Fruit fly (Drosophila melanogaster) whole organism, embryonic: ENCODE results near the gene ppk24.

Experiments used
- Bteb2 ChIP-seq: fragments of 200-800 bp; sonication (Bioruptor generic); optimal IDR thresholded peaks from 2 replicates; lab custom pipeline; 2016; ENCODE audit warnings: missing biosample characterization, missing genetic modification characterization
- C15 ChIP-seq: fragments of 200-800 bp; sonication (Bioruptor generic); IDR thresholded peaks from 3 replicates; pipeline ENCODE4 v1.3.6; 2022; ENCODE audit warnings: missing biosample characterization, missing genetic modification characterization
- CG10321 ChIP-seq: fragments of 200-800 bp; sonication (Bioruptor generic); IDR thresholded peaks from 2 replicates; pipeline ENCODE4 v1.3.6; 2022; ENCODE audit warnings: missing biosample characterization, missing genetic modification characterization
- CG10565 ChIP-seq: fragments of 200-800 bp; sonication (Bioruptor generic); optimal IDR thresholded peaks from 3 replicates; lab custom pipeline; 2016; ENCODE audit warnings: missing biosample characterization, mild to moderate bottlenecking, missing genetic modification characterization
- CG11560 ChIP-seq: fragments of 200-800 bp; sonication (Bioruptor generic); IDR thresholded peaks from 3 replicates; pipeline ENCODE4 v1.3.6; 2022; ENCODE audit warnings: missing biosample characterization, missing genetic modification characterization
- CG12104 ChIP-seq: fragments of 200-800 bp; sonication (Bioruptor generic); optimal IDR thresholded peaks from 3 replicates; lab custom pipeline; 2016; ENCODE audit warnings: missing biosample characterization, missing genetic modification characterization
- CG14050 ChIP-seq: fragments of 200-800 bp; sonication (Bioruptor generic); IDR thresholded peaks from 3 replicates; pipeline ENCODE4 v1.3.6; 2022; ENCODE audit warnings: missing biosample characterization, missing genetic modification characterization
- CG14965 ChIP-seq: fragments of 200-800 bp; sonication (Bioruptor generic); optimal IDR thresholded peaks from 2 replicates; lab custom pipeline; 2016; ENCODE audit warnings: missing biosample characterization, missing genetic modification characterization, borderline replicate concordance
- CG15269 ChIP-seq: fragments of 200-800 bp; sonication (Bioruptor generic); optimal IDR thresholded peaks from 2 replicates; lab custom pipeline; 2018; ENCODE audit warnings: missing biosample characterization, mild to moderate bottlenecking, missing genetic modification characterization, moderate library complexity
- CG17359 ChIP-seq: fragments of 200-800 bp; sonication (Bioruptor generic); optimal IDR thresholded peaks from 3 replicates; lab custom pipeline; 2018; ENCODE audit warnings: missing biosample characterization, mild to moderate bottlenecking, missing genetic modification characterization, moderate library complexity
- CG17385 ChIP-seq: fragments of 200-800 bp; sonication (Bioruptor generic); optimal IDR thresholded peaks from 3 replicates; lab custom pipeline; 2018; ENCODE audit warnings: missing biosample characterization, mild to moderate bottlenecking, missing genetic modification characterization
- CG18764 ChIP-seq: fragments of 200-800 bp; sonication (Bioruptor generic); optimal IDR thresholded peaks from 3 replicates; lab custom pipeline; 2016; ENCODE audit warnings: missing biosample characterization, missing genetic modification characterization
- CG34224 ChIP-seq: fragments of 200-800 bp; sonication (Bioruptor generic); IDR thresholded peaks from 3 replicates; pipeline ENCODE4 v1.3.6; 2022; ENCODE audit warnings: missing biosample characterization, missing genetic modification characterization; ENCODE audit not compliant: partially characterized antibody
- CG3726 ChIP-seq: fragments of 200-800 bp; sonication (Bioruptor generic); IDR thresholded peaks from 3 replicates; pipeline ENCODE4, ENCODE4 v1.3.6; 2022; ENCODE audit warnings: missing biosample characterization, missing genetic modification characterization
- CG4282 ChIP-seq: fragments of 200-800 bp; sonication (Bioruptor generic); optimal IDR thresholded peaks from 2 replicates; lab custom pipeline; 2016; ENCODE audit warnings: missing biosample characterization, missing genetic modification characterization
- CG43689 ChIP-seq: fragments of 200-800 bp; sonication (Bioruptor generic); IDR thresholded peaks from 2 replicates; pipeline ENCODE4 v1.3.6; 2022; ENCODE audit warnings: missing biosample characterization, missing genetic modification characterization
- CG6689 ChIP-seq: fragments of 200-800 bp; sonication (Bioruptor generic); IDR thresholded peaks from 2 replicates; pipeline ENCODE4 v1.3.6; 2022; ENCODE audit warnings: missing biosample characterization, missing genetic modification characterization
- CG8290 ChIP-seq, 3 experiments: fragments of 200-800 bp; sonication (Bioruptor generic); optimal IDR thresholded peaks; 2 replicates each; lab custom pipeline; 2016 to 2019; ENCODE audit warnings: missing biosample characterization in 3 of 3, missing genetic modification characterization in 3 of 3, mild to moderate bottlenecking in 2 of 3, moderate library complexity in 1 of 3
- CG9876 ChIP-seq: fragments of 200-800 bp; sonication (Bioruptor generic); optimal IDR thresholded peaks from 2 replicates; lab custom pipeline; 2016; ENCODE audit warnings: missing biosample characterization, missing genetic modification characterization
- Dip3 ChIP-seq: fragments of 200-800 bp; sonication (Bioruptor generic); optimal IDR thresholded peaks from 3 replicates; lab custom pipeline; 2016; ENCODE audit warnings: missing biosample characterization, missing genetic modification characterization
- Doc3 ChIP-seq: fragments of 200-800 bp; sonication (Bioruptor generic); IDR thresholded peaks from 3 replicates; pipeline ENCODE4 v1.3.6; 2022; ENCODE audit warnings: missing biosample characterization, missing genetic modification characterization; ENCODE audit not compliant: partially characterized antibody
- Hmr ChIP-seq: fragments of 200-800 bp; sonication (Bioruptor generic); optimal IDR thresholded peaks from 3 replicates; lab custom pipeline; 2017; ENCODE audit warnings: mild to moderate bottlenecking, missing biosample characterization, missing genetic modification reagents, missing genetic modification characterization
- Mes4 ChIP-seq: fragments of 200-800 bp; sonication (Bioruptor generic); optimal IDR thresholded peaks from 2 replicates; lab custom pipeline; 2016; ENCODE audit warnings: missing biosample characterization, missing genetic modification characterization
- Nf-YB ChIP-seq: fragments of 200-800 bp; sonication (Bioruptor generic); optimal IDR thresholded peaks from 3 replicates; lab custom pipeline; 2019; ENCODE audit warnings: missing biosample characterization, mild to moderate bottlenecking, missing genetic modification characterization, moderate library complexity
- Nf-YC ChIP-seq: fragments of 200-800 bp; optimal IDR thresholded peaks from 3 replicates; lab custom pipeline; 2019; ENCODE audit warnings: missing biosample characterization, mild to moderate bottlenecking, missing genetic modification characterization, moderate library complexity
- Poxn ChIP-seq: fragments of 200-800 bp; sonication (Bioruptor generic); IDR thresholded peaks from 2 replicates; pipeline ENCODE4 v1.3.6; 2022; ENCODE audit warnings: missing biosample characterization, missing genetic modification characterization
- Ptx1 ChIP-seq: fragments of 200-800 bp; sonication (Bioruptor generic); IDR thresholded peaks from 2 replicates; pipeline ENCODE4 v1.3.6; 2022; ENCODE audit warnings: missing biosample characterization, missing genetic modification characterization
- Ravus ChIP-seq: fragments of 200-800 bp; sonication (Bioruptor generic); IDR thresholded peaks from 2 replicates; pipeline ENCODE4 v1.3.6; 2022; ENCODE audit warnings: missing biosample characterization, missing genetic modification characterization
- Trl ChIP-seq, 3 experiments: fragments of >200 bp in 2 of 3; fragments of 200-800 bp in 1 of 3; sonication (Bioruptor generic) in 1 of 3; optimal IDR thresholded peaks; 2 replicates in 1 of 3; 3 replicates in 2 of 3; lab custom pipeline; 2016 to 2017; ENCODE audit warnings: missing biosample characterization in 1 of 3, missing genetic modification characterization in 1 of 3
- Xrp1 ChIP-seq: fragments of 200-800 bp; sonication (Bioruptor generic); IDR thresholded peaks from 2 replicates; pipeline ENCODE4 v1.3.6; 2022; ENCODE audit warnings: missing biosample characterization, missing genetic modification characterization
- al ChIP-seq: fragments of 200-800 bp; sonication (Bioruptor generic); IDR thresholded peaks from 2 replicates; pipeline ENCODE4 v1.3.6; 2022; ENCODE audit warnings: missing biosample characterization, missing genetic modification characterization
- ara ChIP-seq: fragments of 200-800 bp; sonication (Bioruptor generic); IDR thresholded peaks from 2 replicates; pipeline ENCODE4 v1.3.6; 2022; ENCODE audit warnings: missing biosample characterization, missing genetic modification characterization
- bsh ChIP-seq, 2 experiments: fragments of 200-800 bp; sonication (Bioruptor generic); optimal IDR thresholded peaks; 2 replicates each; lab custom pipeline; 2017 to 2018; ENCODE audit warnings: mild to moderate bottlenecking in 2 of 2, missing biosample characterization in 2 of 2, missing genetic modification characterization in 2 of 2, moderate library complexity in 1 of 2
- crc ChIP-seq: fragments of 200-800 bp; sonication (Bioruptor generic); optimal IDR thresholded peaks from 2 replicates; lab custom pipeline; 2016; ENCODE audit warnings: missing biosample characterization, missing genetic modification characterization
- disco-r ChIP-seq: fragments of 200-800 bp; sonication (Bioruptor generic); optimal IDR thresholded peaks from 2 replicates; lab custom pipeline; 2016; ENCODE audit warnings: missing biosample characterization, missing genetic modification characterization
- fd102C ChIP-seq: fragments of 200-800 bp; sonication (Bioruptor generic); optimal IDR thresholded peaks from 2 replicates; lab custom pipeline; 2018; ENCODE audit warnings: missing biosample characterization, mild to moderate bottlenecking, missing genetic modification characterization, moderate library complexity
- gcm2 ChIP-seq: fragments of 200-800 bp; sonication (Bioruptor generic); optimal IDR thresholded peaks from 2 replicates; lab custom pipeline; 2016; ENCODE audit warnings: missing biosample characterization, missing genetic modification characterization
- gsb ChIP-seq: fragments of 200-800 bp; sonication (Bioruptor generic); IDR thresholded peaks from 2 replicates; pipeline ENCODE4 v1.3.6; 2022; ENCODE audit warnings: missing biosample characterization, missing genetic modification characterization
- jumu ChIP-seq: fragments of 200-800 bp; sonication (Bioruptor generic); optimal IDR thresholded peaks from 3 replicates; lab custom pipeline; 2016; ENCODE audit warnings: missing biosample characterization, missing genetic modification characterization
- luna ChIP-seq: fragments of 200-800 bp; sonication (Bioruptor generic); optimal IDR thresholded peaks from 2 replicates; lab custom pipeline; 2016; ENCODE audit warnings: missing biosample characterization, missing genetic modification characterization
- mld ChIP-seq: fragments of 200-800 bp; sonication (Bioruptor generic); IDR thresholded peaks from 3 replicates; pipeline ENCODE4 v1.3.6; 2022; ENCODE audit warnings: missing biosample characterization, missing genetic modification characterization; ENCODE audit not compliant: partially characterized antibody
- oc ChIP-seq: fragments of 200-800 bp; sonication (Bioruptor generic); optimal IDR thresholded peaks from 2 replicates; lab custom pipeline; 2018; ENCODE audit warnings: missing biosample characterization, mild to moderate bottlenecking, missing genetic modification characterization, moderate library complexity
- pzg ChIP-seq: fragments of 200-800 bp; sonication (Bioruptor generic); optimal IDR thresholded peaks from 3 replicates; lab custom pipeline; 2018; ENCODE audit warnings: missing biosample characterization, mild to moderate bottlenecking, missing genetic modification characterization, moderate library complexity
- sd ChIP-seq: fragments of 200-800 bp; sonication (Bioruptor generic); optimal IDR thresholded peaks from 3 replicates; lab custom pipeline; 2018; ENCODE audit warnings: missing biosample characterization, mild to moderate bottlenecking, missing genetic modification characterization, moderate library complexity
- sens-2 ChIP-seq: fragments of 200-800 bp; sonication (Bioruptor generic); IDR thresholded peaks from 2 replicates; pipeline ENCODE4 v1.3.6; 2022; ENCODE audit warnings: missing biosample characterization, missing genetic modification characterization
- sisA ChIP-seq: fragments of 200-800 bp; sonication (Bioruptor generic); IDR thresholded peaks from 2 replicates; pipeline ENCODE4 v1.3.6; 2022; ENCODE audit warnings: missing biosample characterization, missing genetic modification characterization
- trh ChIP-seq: fragments of 200-800 bp; sonication (Bioruptor generic); optimal IDR thresholded peaks from 2 replicates; lab custom pipeline; 2016; ENCODE audit warnings: missing biosample characterization, missing genetic modification characterization
- vvl ChIP-seq: fragments of 200-800 bp; sonication (Bioruptor generic); IDR thresholded peaks from 2 replicates; pipeline ENCODE4 v1.3.6; 2022; ENCODE audit warnings: missing biosample characterization, missing genetic modification characterization

The ppk24 gene

DNA sequence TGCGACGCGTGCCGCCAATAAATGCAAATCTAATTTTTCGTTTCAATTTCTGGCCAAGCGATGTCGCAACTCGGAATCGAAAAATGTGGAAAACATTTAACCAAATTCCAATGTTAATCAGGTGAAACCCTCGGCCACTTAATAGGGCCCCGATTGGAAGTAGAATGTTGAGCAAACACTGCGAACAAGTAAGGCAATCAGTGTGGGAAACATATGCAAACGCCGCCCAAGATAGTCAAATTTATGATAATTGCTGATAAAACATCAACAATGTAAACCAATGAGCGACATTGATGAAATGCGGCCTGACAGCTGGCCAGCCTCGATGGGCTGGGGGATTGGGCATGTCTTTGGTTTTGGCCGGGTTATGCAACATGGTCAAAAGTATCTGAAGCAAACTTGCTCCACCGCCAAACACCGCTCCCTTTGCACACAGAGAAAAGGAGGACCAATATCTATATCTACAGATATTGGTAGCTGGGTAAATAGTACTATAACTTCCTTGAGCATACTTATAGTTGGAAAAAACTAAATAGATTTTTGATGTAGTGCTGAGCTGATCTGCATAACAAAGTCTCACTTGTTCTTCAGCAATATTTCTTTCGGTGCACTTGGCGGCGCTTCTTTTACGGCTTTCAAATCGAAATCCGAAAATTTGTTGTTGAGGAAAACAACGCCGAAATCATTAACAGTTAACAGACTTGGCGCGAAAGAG lies 18.1 kb upstream of the ppk24 start (continued):
- TF ChIP-seq CG14050 (GFP tag; lab: Robert Waterston, UW) (peak; percentile 70; the same call in 2 of the 3 replicates), bsh (GFP tag; optimal IDR thresholded peaks at IDR 0.05; lab: Kevin White, UChicago) (peak in 1 of 2 experiments; percentile 88), Dip3 (GFP tag; lab: Kevin White, UChicago) (peak; percentile 14), mld (GFP tag; lab: Robert Waterston, UW) (no peak), Poxn (no peak), gsb (0 out of 2 replicates have a peak, but pooled peaks have one; percentile 37), pzg (GFP tag; lab: Kevin White, UChicago) (no peak), CG18764 (peak; percentile 59), luna (GFP tag; lab: Kevin White, UChicago) (no peak), fd102C (GFP tag; lab: Kevin White, UChicago) (no peak), Xrp1 (peak; percentile 78; the same call in 1 of the 2 replicates), CG11560 (tag; lab: Robert Waterston, UW) (0 out of 3 replicates have a peak, but pooled peaks have one; percentile 22), jumu (GFP tag; lab: Kevin White, UChicago) (peak; percentile 54), CG43689 (peak; percentile 58; the same call in 1 of the 2 replicates), Mes4 (GFP tag; lab: Kevin White, UChicago) (peak; percentile 45), CG10565 (GFP tag; lab: Kevin White, UChicago) (no peak), disco-r (peak; percentile 5), Trl (optimal IDR thresholded peaks at IDR 0.05; lab: Kevin White, UChicago) (no peak), Trl (GFP tag; optimal IDR thresholded peaks at IDR 0.05; lab: Kevin White, UChicago) (peak; percentile 49), CG34224 (no peak), gcm2 (no peak), sisA (GFP tag; lab: Robert Waterston, UW) (peak; percentile 85), CG15269 (peak; percentile 88), CG9876 (GFP tag; lab: Kevin White, UChicago) (peak; percentile 28), vvl (GFP tag; lab: Robert Waterston, UW) (peak; percentile 78), C15 (no peak), CG17359 (tag; lab: Kevin White, UChicago) (peak; percentile 88), Nf-YB (GFP tag; lab: Kevin White, UChicago) (peak; percentile 39), Doc3 (no peak), sd (tag; lab: Kevin White, UChicago) (peak; percentile 86), Ptx1 (GFP tag; lab: Robert Waterston, UW) (peak; percentile 84), ara (GFP tag; lab: Robert Waterston, UW) (peak; percentile 78), CG10321 (GFP tag; lab: Robert Waterston, UW) (no peak), Bteb2 (peak; percentile 26), CG6689 (GFP tag; lab: Robert Waterston, UW) (peak; percentile 81), Nf-YC (tag; lab: Kevin White, UChicago) (peak; percentile 57), trh (no peak), CG14965 (GFP tag; lab: Kevin White, UChicago) (no peak), CG17385 (GFP tag; lab: Kevin White, UChicago) (peak; percentile 69), oc (peak; percentile 44), Ravus (GFP tag; lab: Robert Waterston, UW) (no peak), crc (GFP tag; lab: Kevin White, UChicago) (peak; percentile 17), Hmr (GFP tag; lab: Kevin White, UChicago) (peak; percentile 8), CG4282 (GFP tag; lab: Kevin White, UChicago) (peak; percentile 29), sens-2 (peak; percentile 66), al (GFP tag; lab: Robert Waterston, UW) (0 out of 2 replicates have a peak, but pooled peaks have one; percentile 21), CG3726 (peak; percentile 54; the same call in 1 of the 3 replicates), CG8290 (GFP tag; optimal IDR thresholded peaks at IDR 0.05; lab: Kevin White, UChicago) (no peak), CG8290 (tag; optimal IDR thresholded peaks at IDR 0.05; lab: Kevin White, UChicago) (peak in 1 of 2 experiments; percentile 63), CG12104 (GFP tag; lab: Kevin White, UChicago) (peak; percentile 24)
